Worm (Caenorhabditis elegans): ENCODE measurements around the gene Y34B4A.7.

DNA sequence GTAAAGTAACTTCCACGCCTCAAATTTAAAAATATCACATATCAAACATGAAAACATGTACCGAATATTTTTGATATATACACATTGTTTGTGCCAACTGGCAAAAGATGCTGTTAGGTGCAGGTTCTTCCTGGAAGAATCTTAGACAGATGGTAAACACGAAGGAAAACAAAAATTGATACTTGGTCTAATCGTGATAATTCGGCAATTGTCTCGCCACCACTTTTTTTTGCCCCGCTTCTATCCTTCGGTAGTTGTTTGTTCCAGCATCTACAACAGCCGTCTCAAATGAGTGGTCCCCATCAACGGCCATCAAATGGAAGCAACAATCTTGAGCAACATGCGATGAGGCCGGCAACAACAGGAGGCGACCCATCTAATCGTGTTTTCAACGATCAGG is 46.7 kb upstream of the Y34B4A.7 start:
- TF ChIP-seq lsy-2 (tag; optimal IDR thresholded peaks at IDR 0.05), result no peak
- no peak for TF ChIP-seq nhr-25 (tag; optimal IDR thresholded peaks at IDR 0.05)
- no peak for TF ChIP-seq nhr-237 (tag; optimal IDR thresholded peaks at IDR 0.05)
- no peak for TF ChIP-seq fos-1 (tag; optimal IDR thresholded peaks at IDR 0.05)
